Fruit fly (Drosophila melanogaster) whole organism, embryonic: ENCODE measurements around the gene CG2120.

Source experiments
- Aef1 ChIP-seq: fragments of 200-800 bp; sonication (Bioruptor generic); IDR thresholded peaks from 3 replicates; pipeline ENCODE4 v1.3.6; 2022; ENCODE audit warnings: missing biosample characterization, missing genetic modification characterization
- Bteb2 ChIP-seq: fragments of 200-800 bp; sonication (Bioruptor generic); optimal IDR thresholded peaks from 2 replicates; lab custom pipeline; 2016; ENCODE audit warnings: missing biosample characterization, missing genetic modification characterization
- CG12659 ChIP-seq: fragments of 200-800 bp; sonication (Bioruptor generic); optimal IDR thresholded peaks from 3 replicates; lab custom pipeline; 2017; ENCODE audit warnings: mild to moderate bottlenecking, missing biosample characterization, missing genetic modification reagents, missing genetic modification characterization
- CG13123 ChIP-seq: fragments of 200-800 bp; sonication (Bioruptor generic); optimal IDR thresholded peaks from 2 replicates; lab custom pipeline; 2016; ENCODE audit warnings: missing biosample characterization, missing genetic modification characterization
- CG13624 ChIP-seq: fragments of 200-800 bp; sonication (Bioruptor generic); optimal IDR thresholded peaks from 2 replicates; lab custom pipeline; 2016; ENCODE audit warnings: missing biosample characterization, missing genetic modification characterization
- CG14710 ChIP-seq: fragments of 200-800 bp; sonication (Bioruptor generic); optimal IDR thresholded peaks from 3 replicates; lab custom pipeline; 2019; ENCODE audit warnings: missing biosample characterization, mild to moderate bottlenecking, missing genetic modification characterization, moderate library complexity
- CG15514 ChIP-seq: fragments of 200-800 bp; sonication (Bioruptor generic); optimal IDR thresholded peaks from 3 replicates; lab custom pipeline; 2017; ENCODE audit warnings: missing biosample characterization, missing genetic modification characterization, mild to moderate bottlenecking, moderate library complexity, missing genetic modification reagents
- CG17186 ChIP-seq: fragments of 200-800 bp; sonication (Bioruptor generic); optimal IDR thresholded peaks from 3 replicates; lab custom pipeline; 2017; ENCODE audit warnings: missing biosample characterization, missing genetic modification reagents, missing genetic modification characterization
- CG17829 ChIP-seq: fragments of 200-800 bp; optimal IDR thresholded peaks from 2 replicates; lab custom pipeline; 2019; ENCODE audit warnings: missing biosample characterization, mild to moderate bottlenecking, missing genetic modification characterization, moderate library complexity
- CG2116 ChIP-seq: fragments of 200-800 bp; sonication (Bioruptor generic); optimal IDR thresholded peaks from 3 replicates; lab custom pipeline; 2018; ENCODE audit warnings: missing biosample characterization, mild to moderate bottlenecking, missing genetic modification characterization
- CG30020 ChIP-seq: fragments of 200-800 bp; optimal IDR thresholded peaks from 2 replicates; lab custom pipeline; 2019; ENCODE audit warnings: missing biosample characterization, mild to moderate bottlenecking, missing genetic modification characterization, moderate library complexity
- CG31441 ChIP-seq: fragments of 200-800 bp; sonication (Bioruptor generic); IDR thresholded peaks from 2 replicates; pipeline ENCODE4 v1.3.6; 2022; ENCODE audit warnings: missing biosample characterization, missing genetic modification characterization
- CG33213 ChIP-seq: fragments of 200-800 bp; sonication (Bioruptor generic); optimal IDR thresholded peaks from 3 replicates; lab custom pipeline; 2016; ENCODE audit warnings: missing biosample characterization, missing genetic modification characterization
- CG3407 ChIP-seq: fragments of 200-800 bp; sonication (Bioruptor generic); optimal IDR thresholded peaks from 2 replicates; lab custom pipeline; 2018; ENCODE audit warnings: missing biosample characterization, mild to moderate bottlenecking, missing genetic modification characterization
- CG34422 ChIP-seq: fragments of 200-800 bp; sonication (Bioruptor generic); IDR thresholded peaks from 3 replicates; pipeline ENCODE4 v1.3.6; 2022; ENCODE audit warnings: missing biosample characterization, missing genetic modification characterization
- CG3847 ChIP-seq: fragments of 200-800 bp; sonication (Bioruptor generic); IDR thresholded peaks from 2 replicates; pipeline ENCODE4 v1.3.6; 2022; ENCODE audit warnings: missing biosample characterization, missing genetic modification characterization
- CG5245 ChIP-seq: fragments of 200-800 bp; sonication (Bioruptor generic); optimal IDR thresholded peaks from 3 replicates; lab custom pipeline; 2016; ENCODE audit warnings: missing biosample characterization, missing genetic modification characterization
- CG6791 ChIP-seq: fragments of 200-800 bp; sonication (Bioruptor generic); IDR thresholded peaks from 3 replicates; pipeline ENCODE4 v1.3.6; 2022; ENCODE audit warnings: missing biosample characterization, missing genetic modification characterization; ENCODE audit not compliant: partially characterized antibody
- CG8290 ChIP-seq, 3 experiments: fragments of 200-800 bp; sonication (Bioruptor generic); optimal IDR thresholded peaks; 2 replicates each; lab custom pipeline; 2016 to 2019; ENCODE audit warnings: missing biosample characterization in 3 of 3, missing genetic modification characterization in 3 of 3, mild to moderate bottlenecking in 2 of 3, moderate library complexity in 1 of 3
- Chrac-16 ChIP-seq: fragments of 200-800 bp; sonication (Bioruptor generic); optimal IDR thresholded peaks from 3 replicates; lab custom pipeline; 2016; ENCODE audit warnings: missing biosample characterization, missing genetic modification characterization
- CoRest ChIP-seq: fragments of 200-800 bp; sonication (Bioruptor generic); optimal IDR thresholded peaks from 3 replicates; lab custom pipeline; 2018; ENCODE audit warnings: missing biosample characterization, mild to moderate bottlenecking, missing genetic modification characterization, moderate library complexity
- Dbx ChIP-seq: fragments of 200-800 bp; sonication (Bioruptor generic); IDR thresholded peaks from 3 replicates; pipeline ENCODE4 v1.3.6; 2022; ENCODE audit warnings: missing biosample characterization, missing genetic modification characterization
- Dp ChIP-seq: fragments of 200-800 bp; sonication (Bioruptor generic); optimal IDR thresholded peaks from 2 replicates; lab custom pipeline; 2018; ENCODE audit warnings: missing biosample characterization, mild to moderate bottlenecking, missing genetic modification characterization, moderate library complexity
- HmgD ChIP-seq: fragments of 200-800 bp; sonication (Bioruptor generic); optimal IDR thresholded peaks from 3 replicates; lab custom pipeline; 2016; ENCODE audit warnings: missing biosample characterization, missing genetic modification characterization
- Lhr ChIP-seq: fragments of 200-800 bp; sonication (Bioruptor generic); optimal IDR thresholded peaks from 3 replicates; lab custom pipeline; 2017; ENCODE audit warnings: mild to moderate bottlenecking, missing biosample characterization, missing genetic modification reagents, missing genetic modification characterization
- MBD-R2 ChIP-seq: fragments of 200-800 bp; sonication (Bioruptor generic); IDR thresholded peaks from 2 replicates; pipeline ENCODE4 v1.3.6; 2022; ENCODE audit warnings: missing biosample characterization, missing genetic modification characterization
- MESR4 ChIP-seq: fragments of 200-800 bp; sonication (Bioruptor generic); optimal IDR thresholded peaks from 2 replicates; lab custom pipeline; 2018; ENCODE audit warnings: missing biosample characterization, mild to moderate bottlenecking, missing genetic modification characterization, moderate library complexity
- Myb ChIP-seq: fragments of 200-800 bp; sonication (Bioruptor generic); optimal IDR thresholded peaks from 2 replicates; lab custom pipeline; 2016; ENCODE audit warnings: missing biosample characterization, missing genetic modification characterization
- Opbp ChIP-seq: fragments of 200-800 bp; sonication (Bioruptor generic); IDR thresholded peaks from 3 replicates; pipeline ENCODE4 v1.3.6; 2022; ENCODE audit warnings: missing biosample characterization, missing genetic modification characterization; ENCODE audit not compliant: partially characterized antibody
- Sry-δ ChIP-seq: fragments of 200-800 bp; sonication (Bioruptor generic); optimal IDR thresholded peaks from 2 replicates; lab custom pipeline; 2016; ENCODE audit warnings: missing biosample characterization, missing genetic modification characterization
- bowl ChIP-seq: fragments of 200-800 bp; sonication (Bioruptor generic); IDR thresholded peaks from 2 replicates; pipeline ENCODE4 v1.3.6; 2022; ENCODE audit warnings: missing biosample characterization, missing genetic modification characterization
- chinmo ChIP-seq: fragments of 200-800 bp; sonication (Bioruptor generic); IDR thresholded peaks from 4 replicates; pipeline ENCODE4 v1.3.6; 2022; ENCODE audit warnings: missing biosample characterization, missing genetic modification characterization; ENCODE audit not compliant: partially characterized antibody
- ci ChIP-seq: fragments of 200-800 bp; sonication (Bioruptor generic); IDR thresholded peaks from 3 replicates; pipeline ENCODE4 v1.3.6; 2022; ENCODE audit warnings: missing biosample characterization, missing genetic modification characterization
- ems ChIP-seq: fragments of 200-800 bp; sonication (Bioruptor generic); optimal IDR thresholded peaks from 3 replicates; lab custom pipeline; 2016; ENCODE audit warnings: missing biosample characterization, missing genetic modification characterization
- en ChIP-seq: fragments of 200-800 bp; sonication (Bioruptor generic); optimal IDR thresholded peaks from 2 replicates; lab custom pipeline; 2016; ENCODE audit warnings: missing biosample characterization, missing genetic modification characterization
- ewg ChIP-seq: fragments of 200-800 bp; sonication (Bioruptor generic); optimal IDR thresholded peaks from 3 replicates; lab custom pipeline; 2017; ENCODE audit warnings: mild to moderate bottlenecking, missing biosample characterization, missing genetic modification reagents, missing genetic modification characterization
- insv ChIP-seq, 2 experiments: fragments of 200-800 bp; sonication (Bioruptor generic); optimal IDR thresholded peaks; 3 replicates each; lab custom pipeline; 2016 to 2018; ENCODE audit warnings: missing biosample characterization in 2 of 2, missing genetic modification characterization in 2 of 2
- jigr1 ChIP-seq: fragments of 200-800 bp; sonication (Bioruptor generic); IDR thresholded peaks from 3 replicates; pipeline ENCODE4 v1.3.6; 2022; ENCODE audit warnings: missing biosample characterization, missing genetic modification characterization
- kay ChIP-seq: fragments of 200-800 bp; sonication (Bioruptor generic); optimal IDR thresholded peaks from 2 replicates; lab custom pipeline; 2016; ENCODE audit warnings: missing biosample characterization, missing genetic modification characterization
- mld ChIP-seq: fragments of 200-800 bp; sonication (Bioruptor generic); IDR thresholded peaks from 3 replicates; pipeline ENCODE4 v1.3.6; 2022; ENCODE audit warnings: missing biosample characterization, missing genetic modification characterization; ENCODE audit not compliant: partially characterized antibody
- nmo ChIP-seq: fragments of 200-800 bp; sonication (Bioruptor generic); optimal IDR thresholded peaks from 2 replicates; lab custom pipeline; 2018; ENCODE audit warnings: missing biosample characterization, mild to moderate bottlenecking, missing genetic modification characterization, moderate library complexity
- pita ChIP-seq: fragments of 200-800 bp; sonication (Bioruptor generic); optimal IDR thresholded peaks from 2 replicates; lab custom pipeline; 2017; ENCODE audit warnings: missing biosample characterization, mild to moderate bottlenecking, missing genetic modification characterization
- pzg ChIP-seq: fragments of 200-800 bp; sonication (Bioruptor generic); optimal IDR thresholded peaks from 3 replicates; lab custom pipeline; 2018; ENCODE audit warnings: missing biosample characterization, mild to moderate bottlenecking, missing genetic modification characterization, moderate library complexity
- repo ChIP-seq: fragments of 200-800 bp; sonication (Bioruptor generic); optimal IDR thresholded peaks from 2 replicates; lab custom pipeline; 2016; ENCODE audit warnings: missing biosample characterization, missing genetic modification characterization
- run ChIP-seq: fragments of 200-800 bp; sonication (Bioruptor generic); optimal IDR thresholded peaks from 3 replicates; lab custom pipeline; 2018; ENCODE audit warnings: missing biosample characterization, mild to moderate bottlenecking, missing genetic modification characterization
- sd ChIP-seq: fragments of 200-800 bp; sonication (Bioruptor generic); optimal IDR thresholded peaks from 3 replicates; lab custom pipeline; 2018; ENCODE audit warnings: missing biosample characterization, mild to moderate bottlenecking, missing genetic modification characterization, moderate library complexity
- sens ChIP-seq: fragments of 200-800 bp; sonication (Bioruptor generic); peaks from one replicate; lab custom pipeline; 2016; ENCODE audit warnings: missing biosample characterization, missing genetic modification characterization
- sisA ChIP-seq: fragments of 200-800 bp; sonication (Bioruptor generic); IDR thresholded peaks from 2 replicates; pipeline ENCODE4 v1.3.6; 2022; ENCODE audit warnings: missing biosample characterization, missing genetic modification characterization
- stwl ChIP-seq: fragments of 200-800 bp; sonication (Bioruptor generic); optimal IDR thresholded peaks from 3 replicates; lab custom pipeline; 2018; ENCODE audit warnings: missing biosample characterization, mild to moderate bottlenecking, missing genetic modification characterization, moderate library complexity
- vvl ChIP-seq: fragments of 200-800 bp; sonication (Bioruptor generic); IDR thresholded peaks from 2 replicates; pipeline ENCODE4 v1.3.6; 2022; ENCODE audit warnings: missing biosample characterization, missing genetic modification characterization

The CG2120 gene

dm6 chrX:8093722-8094177 lies 41.9 kb upstream of the CG2120 start, which contains the start of gene UbcE2H (continued):
- TF ChIP-seq MESR4 (peak; percentile 63), Bteb2 (no peak), MBD-R2 (GFP tag; lab: Robert Waterston, UW) (peak; percentile 35; the same call in 1 of the 2 replicates), sens (GFP tag; lab: Kevin White, UChicago) (peak; percentile 65), Dbx (no peak), CG3847 (GFP tag; lab: Robert Waterston, UW) (peak; percentile 37; the same call in 1 of the 2 replicates), CG13123 (GFP tag; lab: Kevin White, UChicago) (no peak), CG12659 (GFP tag; lab: Kevin White, UChicago) (peak; percentile 41), Chrac-16 (GFP tag; lab: Kevin White, UChicago) (no peak), ems (GFP tag; lab: Kevin White, UChicago) (no peak), sd (no peak), HmgD (peak; percentile 27), CG14710 (tag; lab: Kevin White, UChicago) (peak; percentile 37), CG15514 (peak; percentile 91), Sry-δ (peak; percentile 46), insv (GFP tag; optimal IDR thresholded peaks at IDR 0.05; lab: Kevin White, UChicago) (peak in 1 of 2 experiments; percentile 7), CG2116 (peak; percentile 58), Opbp (GFP tag; lab: Robert Waterston, UW) (peak; percentile 16; the same call in 1 of the 3 replicates), ci (GFP tag; lab: Robert Waterston, UW) (0 out of 3 replicates have a peak, but pooled peaks have one; percentile 25), jigr1 (GFP tag; lab: Robert Waterston, UW) (no peak), CoRest (peak; percentile 60), vvl (GFP tag; lab: Robert Waterston, UW) (peak; percentile 77), CG31441 (GFP tag; lab: Robert Waterston, UW) (no peak), mld (GFP tag; lab: Robert Waterston, UW) (no peak), CG5245 (no peak), kay (GFP tag; lab: Kevin White, UChicago) (no peak), CG17186 (GFP tag; lab: Kevin White, UChicago) (peak; percentile 23), bowl (GFP tag; lab: Robert Waterston, UW) (no peak), CG34422 (GFP tag; lab: Robert Waterston, UW) (peak; percentile 11; the same call in 1 of the 3 replicates), pzg (peak; percentile 91), nmo (GFP tag; lab: Kevin White, UChicago) (peak; percentile 1), CG30020 (tag; lab: Kevin White, UChicago) (no peak), CG17829 (peak; percentile 5), ewg (GFP tag; lab: Kevin White, UChicago) (no peak), repo (no peak), CG6791 (GFP tag; lab: Robert Waterston, UW) (no peak), pita (GFP tag; lab: Kevin White, UChicago) (peak; percentile 70), en (GFP tag; lab: Kevin White, UChicago) (no peak), Aef1 (GFP tag; lab: Robert Waterston, UW) (no peak), chinmo (GFP tag; lab: Robert Waterston, UW) (no peak), stwl (tag; lab: Kevin White, UChicago) (peak; percentile 60), CG8290 (GFP tag; optimal IDR thresholded peaks at IDR 0.05; lab: Kevin White, UChicago) (no peak), CG8290 (tag; optimal IDR thresholded peaks at IDR 0.05; lab: Kevin White, UChicago) (peak in 1 of 2 experiments; percentile 52), CG3407 (GFP tag; lab: Kevin White, UChicago) (no peak), run (tag; lab: Kevin White, UChicago) (no peak), sisA (GFP tag; lab: Robert Waterston, UW) (no peak), Lhr (peak; percentile 72), Dp (GFP tag; lab: Kevin White, UChicago) (peak; percentile 77), CG13624 (GFP tag; lab: Kevin White, UChicago) (peak; percentile 18), Myb (peak; percentile 98), CG33213 (peak; percentile 47)
